Worm (Caenorhabditis elegans) whole organism, L2 larva: Measurements from ENCODE around the gene cra-1.
A peak's percentile ranks its signal among the peaks of the same experiment; 100 is the strongest.

Source experiments
- C34F6.9 ChIP-seq: fragments of 150-350 bp; optimal IDR thresholded peaks from 2 replicates; lab custom pipeline; 2014; ENCODE audit warnings: missing biosample characterization, missing genetic modification characterization
- F13H6.1 ChIP-seq: sonication (generic microtip); optimal IDR thresholded peaks from 2 replicates; lab custom pipeline; 2016; ENCODE audit warnings: missing genetic modification characterization, missing compliant biosample characterization
- R02D3.7 ChIP-seq: fragments of 150-350 bp; optimal IDR thresholded peaks from 2 replicates; lab custom pipeline; 2014; ENCODE audit warnings: missing biosample characterization, missing genetic modification characterization
- Y55F3AM.14 ChIP-seq: fragments of 200-800 bp; sonication (Bioruptor generic); optimal IDR thresholded peaks from 2 replicates; lab custom pipeline; 2018; ENCODE audit warnings: mild to moderate bottlenecking, missing genetic modification characterization, missing compliant biosample characterization
- ZK546.5 ChIP-seq: sonication (generic microtip); optimal IDR thresholded peaks from 2 replicates; lab custom pipeline; 2017; ENCODE audit warnings: missing biosample characterization, missing genetic modification characterization
- alr-1 ChIP-seq: fragments of 150-350 bp; optimal IDR thresholded peaks from 2 replicates; lab custom pipeline; 2014; ENCODE audit warnings: missing biosample characterization, missing genetic modification characterization
- aly-2 ChIP-seq: fragments of 150-350 bp; optimal IDR thresholded peaks from 2 replicates; lab custom pipeline; 2014; ENCODE audit warnings: missing biosample characterization, missing genetic modification characterization
- ama-1 ChIP-seq: fragments of 150-350 bp; optimal IDR thresholded peaks from 2 replicates; lab custom pipeline; 2018; ENCODE audit warnings: inconsistent platforms
- blmp-1 ChIP-seq: sonication (generic microtip); optimal IDR thresholded peaks from 2 replicates; lab custom pipeline; 2017; ENCODE audit warnings: missing genetic modification characterization, mild to moderate bottlenecking, missing compliant biosample characterization, antibody characterized with exemption, moderate library complexity; ENCODE audit not compliant: insufficient read depth
- ceh-16 ChIP-seq: fragments of 150-350 bp; optimal IDR thresholded peaks from 2 replicates; lab custom pipeline; 2014; ENCODE audit warnings: missing biosample characterization, missing genetic modification characterization
- ceh-82 ChIP-seq: fragments of 150-350 bp; optimal IDR thresholded peaks from 2 replicates; lab custom pipeline; 2014; ENCODE audit warnings: missing biosample characterization, missing genetic modification characterization
- dmd-4 ChIP-seq: sonication (generic microtip); optimal IDR thresholded peaks from 2 replicates; lab custom pipeline; 2017; ENCODE audit warnings: missing biosample characterization, missing genetic modification characterization
- egl-27 ChIP-seq: sonication (generic microtip); optimal IDR thresholded peaks from 3 replicates; lab custom pipeline; 2017; ENCODE audit warnings: missing biosample characterization, missing genetic modification reagents, missing genetic modification characterization
- fos-1 ChIP-seq: fragments of 150-350 bp; optimal IDR thresholded peaks from 2 replicates; lab custom pipeline; 2014; ENCODE audit warnings: missing biosample characterization, missing genetic modification characterization
- gmeb-1 ChIP-seq: fragments of 150-350 bp; optimal IDR thresholded peaks from 2 replicates; lab custom pipeline; 2014; ENCODE audit warnings: missing biosample characterization, missing genetic modification characterization
- lin-11 ChIP-seq: fragments of 150-350 bp; sonication (generic microtip); optimal IDR thresholded peaks from 2 replicates; lab custom pipeline; 2014; ENCODE audit warnings: missing biosample characterization, missing genetic modification characterization, inconsistent platforms, mixed read lengths
- lin-13 ChIP-seq: fragments of 150-350 bp; optimal IDR thresholded peaks from 2 replicates; lab custom pipeline; 2014; ENCODE audit warnings: missing biosample characterization, missing genetic modification reagents, missing genetic modification characterization
- lin-39 ChIP-seq: fragments of 150-350 bp; optimal IDR thresholded peaks from 2 replicates; lab custom pipeline; 2014; ENCODE audit warnings: missing biosample characterization, missing genetic modification reagents, missing genetic modification characterization
- lsy-2 ChIP-seq, 2 experiments: fragments of 150-350 bp in 1 of 2; sonication (generic microtip) in 1 of 2; optimal IDR thresholded peaks; 2 replicates each; lab custom pipeline; 2014 to 2017; ENCODE audit warnings: missing biosample characterization in 2 of 2, missing genetic modification characterization in 2 of 2
- mab-5 ChIP-seq: fragments of 150-350 bp; optimal IDR thresholded peaks from 2 replicates; lab custom pipeline; 2014; ENCODE audit warnings: missing biosample characterization, missing genetic modification characterization
- mbf-1 ChIP-seq: sonication (generic microtip); optimal IDR thresholded peaks from 2 replicates; lab custom pipeline; 2017; ENCODE audit warnings: missing biosample characterization, missing genetic modification characterization
- mdl-1 ChIP-seq, 2 experiments: fragments of 150-350 bp in 1 of 2; sonication (generic microtip) in 1 of 2; optimal IDR thresholded peaks; 2 replicates each; lab custom pipeline; 2017; ENCODE audit warnings: missing biosample characterization in 2 of 2, missing genetic modification characterization in 2 of 2
- nhr-10 ChIP-seq: sonication (generic microtip); optimal IDR thresholded peaks from 2 replicates; lab custom pipeline; 2017; ENCODE audit warnings: missing biosample characterization, missing genetic modification characterization
- nhr-11 ChIP-seq: fragments of 150-350 bp; optimal IDR thresholded peaks from 2 replicates; lab custom pipeline; 2014; ENCODE audit warnings: missing biosample characterization, missing genetic modification characterization
- nhr-12 ChIP-seq: fragments of 150-350 bp; optimal IDR thresholded peaks from 2 replicates; lab custom pipeline; 2014; ENCODE audit warnings: missing biosample characterization, missing genetic modification characterization
- nhr-129 ChIP-seq: fragments of 150-350 bp; optimal IDR thresholded peaks from 2 replicates; lab custom pipeline; 2014; ENCODE audit warnings: missing biosample characterization, missing genetic modification characterization
- nhr-21 ChIP-seq: fragments of 150-350 bp; optimal IDR thresholded peaks from 2 replicates; lab custom pipeline; 2014; ENCODE audit warnings: missing biosample characterization, missing genetic modification characterization
- nhr-23 ChIP-seq: fragments of 150-350 bp; optimal IDR thresholded peaks from 2 replicates; lab custom pipeline; 2014; ENCODE audit warnings: missing biosample characterization, missing genetic modification reagents, missing genetic modification characterization
- nhr-237 ChIP-seq: fragments of 150-350 bp; optimal IDR thresholded peaks from 2 replicates; lab custom pipeline; 2014; ENCODE audit warnings: missing biosample characterization, missing genetic modification characterization
- nhr-25 ChIP-seq: fragments of 150-350 bp; sonication (generic microtip); optimal IDR thresholded peaks from 3 replicates; lab custom pipeline; 2014; ENCODE audit warnings: missing biosample characterization, missing genetic modification characterization
- nhr-6 ChIP-seq: fragments of 150-350 bp; optimal IDR thresholded peaks from 2 replicates; lab custom pipeline; 2014; ENCODE audit warnings: missing biosample characterization, missing genetic modification characterization
- peb-1 ChIP-seq: fragments of 150-350 bp; optimal IDR thresholded peaks from 2 replicates; lab custom pipeline; 2014; ENCODE audit warnings: missing biosample characterization, missing genetic modification characterization
- sem-4 ChIP-seq: fragments of 150-350 bp; optimal IDR thresholded peaks from 2 replicates; lab custom pipeline; 2014; ENCODE audit warnings: missing biosample characterization, missing genetic modification reagents, missing genetic modification characterization
- skn-1 ChIP-seq: sonication (generic microtip); optimal IDR thresholded peaks from 2 replicates; lab custom pipeline; 2017; ENCODE audit warnings: missing biosample characterization, missing genetic modification characterization
- sma-9 ChIP-seq, 2 experiments: fragments of 150-350 bp in 1 of 2; sonication (generic microtip) in 1 of 2; optimal IDR thresholded peaks; 2 replicates each; lab custom pipeline; 2014 to 2016; ENCODE audit warnings: missing genetic modification characterization in 2 of 2, mild to moderate bottlenecking in 1 of 2, missing biosample characterization in 1 of 2, missing compliant biosample characterization in 1 of 2, missing genetic modification reagents in 1 of 2, moderate library complexity in 1 of 2
- snpc-4 ChIP-seq: fragments of 150-350 bp; optimal IDR thresholded peaks from 2 replicates; lab custom pipeline; 2014; ENCODE audit warnings: missing biosample characterization, missing genetic modification characterization
- unc-39 ChIP-seq: fragments of 150-350 bp; optimal IDR thresholded peaks from 2 replicates; lab custom pipeline; 2014; ENCODE audit warnings: missing biosample characterization, missing genetic modification characterization
- unc-55 ChIP-seq: fragments of 150-350 bp; sonication (generic microtip); optimal IDR thresholded peaks from 3 replicates; lab custom pipeline; 2014; ENCODE audit warnings: missing biosample characterization, missing genetic modification reagents, missing genetic modification characterization
- unc-62 ChIP-seq: fragments of 150-350 bp; optimal IDR thresholded peaks from 2 replicates; lab custom pipeline; 2014; ENCODE audit warnings: missing biosample characterization, missing genetic modification reagents, missing genetic modification characterization
- zag-1 ChIP-seq: fragments of 150-350 bp; optimal IDR thresholded peaks from 2 replicates; lab custom pipeline; 2014; ENCODE audit warnings: missing biosample characterization, missing genetic modification characterization
- ztf-1 ChIP-seq: fragments of 200-800 bp; sonication (Bioruptor generic); conservative IDR thresholded peaks from 2 replicates; pipeline ENCODE4 v1.3.6; 2022; ENCODE audit warnings: missing genetic modification characterization, missing compliant biosample characterization
- ztf-11 ChIP-seq: sonication (generic microtip); optimal IDR thresholded peaks from 2 replicates; lab custom pipeline; 2017; ENCODE audit warnings: missing biosample characterization, missing genetic modification characterization
- ztf-4 ChIP-seq: fragments of 150-350 bp; optimal IDR thresholded peaks from 2 replicates; lab custom pipeline; 2014; ENCODE audit warnings: missing biosample characterization, missing genetic modification characterization

Gene cra-1

DNA sequence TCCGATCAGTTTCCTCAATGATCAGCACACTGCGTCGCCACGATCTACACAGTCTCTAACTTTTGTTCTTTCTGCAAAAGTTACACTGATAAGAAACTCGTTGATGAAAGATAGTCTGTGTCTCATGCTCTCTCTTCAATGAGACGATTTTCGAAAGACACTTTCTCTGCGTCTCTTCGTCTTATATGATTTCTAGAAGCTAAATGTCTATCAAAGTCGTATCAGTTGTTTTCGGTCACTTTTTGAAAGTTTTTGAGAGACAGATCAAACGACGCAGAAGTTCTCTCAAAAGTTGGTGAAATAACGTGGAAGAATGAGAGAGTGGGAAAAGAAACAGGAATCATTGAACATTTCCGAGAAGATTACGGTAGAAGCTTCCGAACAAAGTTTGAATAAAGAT lies 25.9 kb upstream of the cra-1 start (continued):
- TF ChIP-seq ztf-1 (GFP tag; lab: Robert Waterston, UW), result no peak
- peak; percentile 9 for TF ChIP-seq ama-1
- TF ChIP-seq nhr-25 (tag; lab: Kevin White, UChicago), result peak; percentile 56
- TF ChIP-seq snpc-4 (tag; lab: Kevin White, UChicago), result no peak

DNA sequence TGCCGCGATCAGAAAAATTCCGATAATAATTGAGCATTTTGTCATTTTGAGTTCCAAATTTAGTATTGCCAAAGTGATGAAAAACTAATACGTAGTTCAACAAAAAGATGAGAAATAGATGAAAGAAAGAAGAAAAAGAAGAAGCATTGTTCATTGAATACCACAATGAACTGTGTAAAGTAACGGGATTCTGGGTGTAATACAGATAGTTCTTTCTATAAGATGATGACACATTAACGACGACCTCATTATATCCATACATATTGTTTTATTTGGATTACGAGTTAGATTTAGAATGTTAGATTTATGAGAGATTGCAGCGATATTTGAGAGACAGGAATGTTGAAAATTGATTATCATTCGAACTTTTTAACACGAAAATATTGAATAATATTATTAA lies 22.3 kb upstream of the cra-1 start, which contains the start of gene K04C2.5:
K04C2.5 (minus strand) TSS at position 101 of the 400 bp plus-strand sequence.
- TF ChIP-seq ZK546.5 (no peak), ceh-82 (tag; lab: Kevin White, UChicago) (no peak), sma-9 (GFP tag; optimal IDR thresholded peaks at IDR 0.05; lab: Kevin White, UChicago) (no peak), sma-9 (tag; optimal IDR thresholded peaks at IDR 0.05; lab: Kevin White, UChicago) (no peak), nhr-11 (tag; lab: Kevin White, UChicago) (no peak)

DNA sequence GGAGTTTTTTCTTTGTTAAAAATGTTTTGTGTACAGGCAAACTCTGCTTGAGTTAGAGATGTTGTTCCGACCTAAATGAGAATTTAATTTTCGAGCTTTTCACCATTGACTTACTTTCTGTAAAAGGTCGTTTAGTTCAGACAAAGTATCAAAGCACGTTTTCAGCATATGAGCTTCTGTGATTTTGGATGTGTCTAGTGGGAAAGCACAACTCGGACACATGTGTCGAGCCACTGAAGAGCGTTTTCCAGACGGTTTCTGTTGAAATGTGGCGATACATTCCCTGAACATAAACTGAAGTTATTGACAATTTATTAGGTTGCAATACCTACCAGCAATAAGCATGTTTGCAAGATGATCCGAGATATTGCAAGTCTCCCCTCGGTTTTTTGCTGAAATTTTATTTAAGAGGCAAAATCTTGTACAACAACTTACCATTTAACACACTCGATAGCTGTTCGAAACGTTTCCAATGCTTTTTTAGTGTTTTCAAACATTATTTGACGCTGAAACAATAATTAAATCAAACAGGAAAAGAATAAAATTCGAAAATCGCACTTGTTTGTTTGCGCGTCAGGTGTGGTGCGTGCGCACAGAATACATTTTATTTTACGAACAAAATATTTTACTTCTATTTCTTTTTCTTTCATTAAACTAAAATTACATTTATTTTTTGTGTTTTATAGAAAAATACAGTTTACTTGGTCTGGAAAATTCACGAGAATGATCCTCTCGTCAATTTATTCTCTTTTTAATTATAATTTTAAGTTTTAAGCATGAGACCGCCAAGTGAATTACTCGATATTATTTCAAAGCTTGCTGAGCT lies 20.0 kb upstream of the cra-1 start, which contains the start of the genes brd-1 and K04C2.2:
brd-1 (minus strand) TSS at position 506 of the 826 bp plus-strand sequence.
K04C2.2 (plus strand) TSS at position 776 of the 826 bp plus-strand sequence.
- TF ChIP-seq nhr-12 (tag; lab: Kevin White, UChicago), result no peak
- peak in 1 of 2 experiments; percentile 56 for TF ChIP-seq lsy-2 (tag; optimal IDR thresholded peaks at IDR 0.05; lab: Kevin White, UChicago)
- no peak for TF ChIP-seq C34F6.9 (tag; lab: Kevin White, UChicago)
- TF ChIP-seq lin-11, result no peak
- TF ChIP-seq alr-1 (tag; lab: Kevin White, UChicago), result no peak
- TF ChIP-seq skn-1 (tag; lab: Kevin White, UChicago), result no peak
- TF ChIP-seq gmeb-1 (tag; lab: Kevin White, UChicago), result peak; percentile 55
- no peak for TF ChIP-seq nhr-23
- TF ChIP-seq ztf-11 (tag; lab: Kevin White, UChicago), result no peak
- no peak for TF ChIP-seq mab-5 (tag; lab: Kevin White, UChicago)
- TF ChIP-seq nhr-129, result no peak
- no peak for TF ChIP-seq mdl-1 (tag; optimal IDR thresholded peaks at IDR 0.05; lab: Kevin White, UChicago)
- no peak for TF ChIP-seq ama-1
- TF ChIP-seq nhr-11 (tag; lab: Kevin White, UChicago), result no peak
- TF ChIP-seq peb-1 (tag; lab: Kevin White, UChicago), result no peak
- no peak for TF ChIP-seq ZK546.5
- TF ChIP-seq unc-55 (GFP tag; lab: Kevin White, UChicago), result peak; percentile 30
- no peak for TF ChIP-seq sma-9 (GFP tag; optimal IDR thresholded peaks at IDR 0.05; lab: Kevin White, UChicago)
- TF ChIP-seq sma-9 (tag; optimal IDR thresholded peaks at IDR 0.05; lab: Kevin White, UChicago), result no peak

DNA sequence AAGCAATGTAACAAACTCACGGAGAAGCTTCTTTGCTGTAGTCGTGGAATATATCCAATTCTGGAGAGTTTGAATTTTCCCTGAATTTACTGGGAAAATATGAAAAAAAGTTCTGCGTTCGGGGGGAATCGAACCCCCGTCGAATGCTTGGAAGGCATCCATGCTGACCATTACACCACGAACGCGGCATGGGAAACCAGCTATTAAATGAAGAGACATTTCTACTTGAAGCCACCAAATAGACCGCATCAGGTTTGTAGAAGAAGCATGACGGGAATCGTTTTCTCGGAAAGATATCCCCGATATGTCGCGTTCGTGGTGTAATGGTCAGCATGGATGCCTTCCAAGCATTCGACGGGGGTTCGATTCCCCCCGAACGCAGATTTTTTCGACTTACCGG lies 19.2 kb upstream of the cra-1 start:
- no peak for TF ChIP-seq ama-1
- TF ChIP-seq dmd-4 (tag; lab: Kevin White, UChicago), result no peak
- TF ChIP-seq mdl-1 (tag; optimal IDR thresholded peaks at IDR 0.05; lab: Kevin White, UChicago), result no peak
- TF ChIP-seq F13H6.1 (tag; lab: Kevin White, UChicago), result no peak
- TF ChIP-seq nhr-11 (tag; lab: Kevin White, UChicago), result no peak
- TF ChIP-seq peb-1 (tag; lab: Kevin White, UChicago), result no peak
- no peak for TF ChIP-seq aly-2 (tag; lab: Kevin White, UChicago)
- no peak for TF ChIP-seq ztf-11 (tag; lab: Kevin White, UChicago)
- TF ChIP-seq unc-55 (GFP tag; lab: Kevin White, UChicago), result peak; percentile 21
- no peak for TF ChIP-seq blmp-1 (tag; lab: Kevin White, UChicago)
- TF ChIP-seq lin-13, result peak; percentile 26
- no peak for TF ChIP-seq alr-1 (tag; lab: Kevin White, UChicago)
- no peak for TF ChIP-seq nhr-23
- no peak for TF ChIP-seq unc-62 (GFP tag; lab: Kevin White, UChicago)
- no peak for TF ChIP-seq ceh-82 (tag; lab: Kevin White, UChicago)
- no peak for TF ChIP-seq lin-11
- peak; percentile 4 for TF ChIP-seq C34F6.9 (tag; lab: Kevin White, UChicago)
- peak; percentile 32 for TF ChIP-seq sma-9 (GFP tag; optimal IDR thresholded peaks at IDR 0.05; lab: Kevin White, UChicago)
- TF ChIP-seq sma-9 (tag; optimal IDR thresholded peaks at IDR 0.05; lab: Kevin White, UChicago), result no peak
- TF ChIP-seq nhr-6, result no peak
- TF ChIP-seq unc-39 (tag; lab: Kevin White, UChicago), result no peak
- TF ChIP-seq ztf-1 (GFP tag; lab: Robert Waterston, UW), result no peak
- TF ChIP-seq mbf-1 (tag; lab: Kevin White, UChicago), result no peak
- TF ChIP-seq lsy-2 (tag; optimal IDR thresholded peaks at IDR 0.05; lab: Kevin White, UChicago), result peak in 1 of 2 experiments; percentile 46
- no peak for TF ChIP-seq lin-39 (tag; lab: Kevin White, UChicago)
- TF ChIP-seq ztf-4 (tag; lab: Kevin White, UChicago), result no peak
- TF ChIP-seq nhr-12 (tag; lab: Kevin White, UChicago), result no peak
- no peak for TF ChIP-seq R02D3.7 (tag; lab: Kevin White, UChicago)
- TF ChIP-seq nhr-10, result no peak
- no peak for TF ChIP-seq zag-1 (tag; lab: Kevin White, UChicago)
- peak; percentile 49 for TF ChIP-seq nhr-21
- no peak for TF ChIP-seq fos-1
- TF ChIP-seq gmeb-1 (tag; lab: Kevin White, UChicago), result no peak
- TF ChIP-seq Y55F3AM.14, result no peak
- TF ChIP-seq ceh-16 (tag; lab: Kevin White, UChicago), result no peak
- TF ChIP-seq egl-27 (tag; lab: Kevin White, UChicago), result no peak
- TF ChIP-seq sem-4 (tag; lab: Kevin White, UChicago), result no peak
- TF ChIP-seq nhr-237, result no peak
